Worm (Caenorhabditis elegans) whole organism, L2 larva: ENCODE measurements around the gene gur-4.

Experiments
- ZK546.5 ChIP-seq: sonication (generic microtip); optimal IDR thresholded peaks from 2 replicates; lab custom pipeline; 2017; ENCODE audit warnings: missing biosample characterization, missing genetic modification characterization
- elt-3 ChIP-seq: sonication (generic microtip); optimal IDR thresholded peaks from 2 replicates; lab custom pipeline; 2017; ENCODE audit warnings: missing biosample characterization, missing genetic modification characterization
- fos-1 ChIP-seq: fragments of 150-350 bp; optimal IDR thresholded peaks from 2 replicates; lab custom pipeline; 2014; ENCODE audit warnings: missing biosample characterization, missing genetic modification characterization
- lin-13 ChIP-seq: fragments of 150-350 bp; optimal IDR thresholded peaks from 2 replicates; lab custom pipeline; 2014; ENCODE audit warnings: missing biosample characterization, missing genetic modification reagents, missing genetic modification characterization
- mab-5 ChIP-seq: fragments of 150-350 bp; optimal IDR thresholded peaks from 2 replicates; lab custom pipeline; 2014; ENCODE audit warnings: missing biosample characterization, missing genetic modification characterization
- nhr-12 ChIP-seq: fragments of 150-350 bp; optimal IDR thresholded peaks from 2 replicates; lab custom pipeline; 2014; ENCODE audit warnings: missing biosample characterization, missing genetic modification characterization
- skn-1 ChIP-seq: sonication (generic microtip); optimal IDR thresholded peaks from 2 replicates; lab custom pipeline; 2017; ENCODE audit warnings: missing biosample characterization, missing genetic modification characterization
- unc-39 ChIP-seq: fragments of 150-350 bp; optimal IDR thresholded peaks from 2 replicates; lab custom pipeline; 2014; ENCODE audit warnings: missing biosample characterization, missing genetic modification characterization
- unc-62 ChIP-seq: fragments of 150-350 bp; optimal IDR thresholded peaks from 2 replicates; lab custom pipeline; 2014; ENCODE audit warnings: missing biosample characterization, missing genetic modification reagents, missing genetic modification characterization
- ztf-4 ChIP-seq: fragments of 150-350 bp; optimal IDR thresholded peaks from 2 replicates; lab custom pipeline; 2014; ENCODE audit warnings: missing biosample characterization, missing genetic modification characterization

DNA sequence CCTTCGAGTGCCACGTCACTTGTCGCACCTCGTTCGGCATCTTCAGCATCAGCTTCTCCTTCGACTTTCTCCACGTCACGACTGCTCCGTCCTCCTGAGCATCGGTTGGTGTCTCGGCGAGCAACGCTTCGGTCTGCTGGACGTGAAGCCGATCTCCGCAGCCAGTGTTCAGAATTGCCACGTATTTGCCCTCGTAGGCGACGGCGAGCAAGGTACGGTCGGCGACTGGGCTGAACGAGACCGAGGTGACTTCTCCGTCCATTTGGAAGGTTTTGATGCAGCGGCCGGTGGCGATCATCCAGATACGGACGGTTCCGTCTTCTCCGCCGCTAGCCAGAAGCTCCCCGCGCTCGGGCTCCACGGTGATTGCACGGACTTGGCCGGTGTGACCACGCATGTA is 47.7 kb downstream of the gur-4 start:
- TF ChIP-seq lin-13 (GFP tag; lab: Kevin White, UChicago), result no peak
- no peak for TF ChIP-seq ZK546.5 (tag; lab: Kevin White, UChicago)
- no peak for TF ChIP-seq unc-39 (tag; lab: Kevin White, UChicago)
- no peak for TF ChIP-seq nhr-12 (tag; lab: Kevin White, UChicago)
- no peak for TF ChIP-seq mab-5 (tag; lab: Kevin White, UChicago)
- no peak for TF ChIP-seq elt-3 (tag; lab: Kevin White, UChicago)
- no peak for TF ChIP-seq ztf-4
- TF ChIP-seq skn-1 (tag; lab: Kevin White, UChicago), result no peak
- TF ChIP-seq fos-1 (tag; lab: Kevin White, UChicago), result no peak
- no peak for TF ChIP-seq unc-62 (GFP tag; lab: Kevin White, UChicago)
